Worm (Caenorhabditis elegans): ENCODE data around the gene lys-6.

- TF ChIP-seq cog-1 (tag; optimal IDR thresholded peaks at IDR 0.05) = no peak
- TF ChIP-seq ref-1 (GFP tag; conservative IDR thresholded peaks at IDR 0.05) = no peak
- no peak for TF ChIP-seq ztf-29 (GFP tag; IDR thresholded peaks at IDR 0.05)
- TF ChIP-seq flt-1 (GFP tag; IDR thresholded peaks at IDR 0.05) = no peak
- TF ChIP-seq klf-2 (GFP tag; conservative IDR thresholded peaks at IDR 0.05) = no peak
- TF ChIP-seq T22C8.4 (GFP tag; IDR thresholded peaks at IDR 0.05) = no peak
- no peak for TF ChIP-seq ztf-23 (GFP tag; IDR thresholded peaks at IDR 0.05)
- TF ChIP-seq tab-1 (GFP tag; IDR thresholded peaks at IDR 0.05) = no peak
Measured at ce11 chrIV:11644705-11645104, 17.0 kb upstream of the lys-6 start.

All from whole organism, midembryonic.